Worm (Caenorhabditis elegans) whole organism, L3 larva: ENCODE data around the gene amx-3.

ENCODE experiments used
- R02D3.7 ChIP-seq: fragments of 150-350 bp; optimal IDR thresholded peaks from 2 replicates; lab custom pipeline; 2014; ENCODE audit warnings: missing biosample characterization, missing genetic modification characterization
- ZK546.5 ChIP-seq: sonication (generic microtip); optimal IDR thresholded peaks from 2 replicates; lab custom pipeline; 2017; ENCODE audit warnings: missing biosample characterization, missing genetic modification characterization
- aly-2 ChIP-seq: fragments of 150-350 bp; optimal IDR thresholded peaks from 2 replicates; lab custom pipeline; 2014; ENCODE audit warnings: missing biosample characterization, missing genetic modification characterization
- ama-1 ChIP-seq: fragments of 150-350 bp; optimal IDR thresholded peaks from 2 replicates; lab custom pipeline; 2018
- ceh-16 ChIP-seq: sonication (generic microtip); optimal IDR thresholded peaks from 2 replicates; lab custom pipeline; 2017; ENCODE audit warnings: missing biosample characterization, missing genetic modification characterization
- ceh-28 ChIP-seq: fragments of 150-350 bp; optimal IDR thresholded peaks from 2 replicates; lab custom pipeline; 2014; ENCODE audit warnings: missing biosample characterization, missing genetic modification reagents, missing genetic modification characterization
- ceh-82 ChIP-seq: fragments of 150-350 bp; optimal IDR thresholded peaks from 2 replicates; lab custom pipeline; 2014; ENCODE audit warnings: missing biosample characterization, missing genetic modification characterization
- daf-12 ChIP-seq: fragments of 150-350 bp; optimal IDR thresholded peaks from 2 replicates; lab custom pipeline; 2014; ENCODE audit warnings: missing biosample characterization, missing genetic modification reagents, missing genetic modification characterization
- egl-27 ChIP-seq: sonication (generic microtip); optimal IDR thresholded peaks from 4 replicates; lab custom pipeline; 2017; ENCODE audit warnings: missing biosample characterization, missing genetic modification reagents, missing genetic modification characterization
- egl-5 ChIP-seq: fragments of 150-350 bp; optimal IDR thresholded peaks from 2 replicates; lab custom pipeline; 2017; ENCODE audit warnings: missing biosample characterization, missing genetic modification reagents, missing genetic modification characterization, inconsistent platforms
- elt-1 ChIP-seq: fragments of 150-350 bp; optimal IDR thresholded peaks from 2 replicates; lab custom pipeline; 2014; ENCODE audit warnings: missing biosample characterization, missing genetic modification characterization
- elt-2 ChIP-seq: sonication (generic microtip); optimal IDR thresholded peaks from 2 replicates; lab custom pipeline; 2016; ENCODE audit warnings: missing genetic modification reagents, mild to moderate bottlenecking, missing genetic modification characterization, missing compliant biosample characterization
- elt-3 ChIP-seq, 3 experiments: fragments of 150-350 bp in 1 of 3; sonication (generic microtip) in 2 of 3; optimal IDR thresholded peaks; 2 replicates in 2 of 3; 4 replicates in 1 of 3; lab custom pipeline; 2014 to 2017; ENCODE audit warnings: missing biosample characterization in 3 of 3, missing genetic modification characterization in 3 of 3
- eor-1 ChIP-seq, 2 experiments: fragments of 150-350 bp; optimal IDR thresholded peaks; 2 replicates each; lab custom pipeline; 2014 to 2018; ENCODE audit warnings: missing biosample characterization in 2 of 2, missing genetic modification characterization in 2 of 2
- fkh-10 ChIP-seq: sonication (generic microtip); optimal IDR thresholded peaks from 2 replicates; lab custom pipeline; 2017; ENCODE audit warnings: missing biosample characterization, missing genetic modification reagents, missing genetic modification characterization
- fkh-2 ChIP-seq: fragments of 150-350 bp; optimal IDR thresholded peaks from 2 replicates; lab custom pipeline; 2014; ENCODE audit warnings: missing biosample characterization, missing genetic modification reagents, missing genetic modification characterization
- fos-1 ChIP-seq: fragments of 150-350 bp; optimal IDR thresholded peaks from 2 replicates; lab custom pipeline; 2014; ENCODE audit warnings: missing biosample characterization, missing genetic modification characterization
- hmg-11 ChIP-seq: sonication (generic microtip); optimal IDR thresholded peaks from 2 replicates; lab custom pipeline; 2016; ENCODE audit warnings: missing genetic modification characterization, missing compliant biosample characterization
- jun-1 ChIP-seq: fragments of 150-350 bp; optimal IDR thresholded peaks from 2 replicates; lab custom pipeline; 2014; ENCODE audit warnings: missing biosample characterization, missing genetic modification reagents, missing genetic modification characterization
- lin-15B ChIP-seq: fragments of 150-350 bp; optimal IDR thresholded peaks from 2 replicates; lab custom pipeline; 2014; ENCODE audit warnings: missing biosample characterization, missing genetic modification characterization
- lin-39 ChIP-seq: fragments of 150-350 bp; optimal IDR thresholded peaks from 2 replicates; lab custom pipeline; 2018; ENCODE audit warnings: missing biosample characterization, missing genetic modification reagents, missing genetic modification characterization
- lsy-12 ChIP-seq: sonication (generic microtip); optimal IDR thresholded peaks from 2 replicates; lab custom pipeline; 2016; ENCODE audit warnings: mild to moderate bottlenecking, missing genetic modification characterization, missing compliant biosample characterization
- nfya-1 ChIP-seq: sonication (generic microtip); optimal IDR thresholded peaks from 2 replicates; lab custom pipeline; 2017; ENCODE audit warnings: missing genetic modification characterization, mild to moderate bottlenecking, missing compliant biosample characterization, antibody characterized with exemption, moderate library complexity; ENCODE audit not compliant: insufficient read depth
- nhr-11 ChIP-seq: fragments of 150-350 bp; optimal IDR thresholded peaks from 2 replicates; lab custom pipeline; 2014; ENCODE audit warnings: missing biosample characterization, missing genetic modification characterization
- nhr-23 ChIP-seq: fragments of 150-350 bp; optimal IDR thresholded peaks from 2 replicates; lab custom pipeline; 2014; ENCODE audit warnings: missing biosample characterization, missing genetic modification reagents, missing genetic modification characterization
- nhr-237 ChIP-seq: fragments of 150-350 bp; optimal IDR thresholded peaks from 2 replicates; lab custom pipeline; 2014; ENCODE audit warnings: missing biosample characterization, missing genetic modification characterization
- nhr-25 ChIP-seq: sonication (generic microtip); optimal IDR thresholded peaks from 2 replicates; lab custom pipeline; 2017; ENCODE audit warnings: missing biosample characterization, missing genetic modification characterization
- nhr-28 ChIP-seq: fragments of 150-350 bp; optimal IDR thresholded peaks from 2 replicates; lab custom pipeline; 2014; ENCODE audit warnings: missing biosample characterization, missing genetic modification characterization
- nhr-43 ChIP-seq: sonication (generic microtip); optimal IDR thresholded peaks from 2 replicates; lab custom pipeline; 2016; ENCODE audit warnings: mild to moderate bottlenecking, missing genetic modification characterization, missing compliant biosample characterization; ENCODE audit not compliant: poor library complexity, severe bottlenecking
- nhr-67 ChIP-seq: fragments of 150-350 bp; optimal IDR thresholded peaks from 2 replicates; lab custom pipeline; 2014; ENCODE audit warnings: missing biosample characterization, missing genetic modification characterization
- nhr-76 ChIP-seq: fragments of 150-350 bp; sonication (generic microtip); optimal IDR thresholded peaks from 5 replicates; lab custom pipeline; 2014; ENCODE audit warnings: missing biosample characterization, missing genetic modification characterization
- pha-4 ChIP-seq: fragments of 150-350 bp; optimal IDR thresholded peaks from 2 replicates; lab custom pipeline; 2014; ENCODE audit warnings: missing biosample characterization, missing genetic modification reagents, missing genetic modification characterization
- sea-2 ChIP-seq: fragments of 150-350 bp; sonication (generic microtip); optimal IDR thresholded peaks from 4 replicates; lab custom pipeline; 2014; ENCODE audit warnings: missing biosample characterization, missing genetic modification reagents, missing genetic modification characterization
- skn-1 ChIP-seq: fragments of 150-350 bp; optimal IDR thresholded peaks from 2 replicates; lab custom pipeline; 2014; ENCODE audit warnings: missing biosample characterization, missing genetic modification characterization
- snpc-4 ChIP-seq: fragments of 150-350 bp; optimal IDR thresholded peaks from 2 replicates; lab custom pipeline; 2014; ENCODE audit warnings: missing biosample characterization, missing genetic modification characterization
- tbx-2 ChIP-seq: sonication (generic microtip); optimal IDR thresholded peaks from 2 replicates; lab custom pipeline; 2016; ENCODE audit warnings: mild to moderate bottlenecking, missing genetic modification characterization, missing compliant biosample characterization
- unc-39 ChIP-seq: sonication (generic microtip); optimal IDR thresholded peaks from 4 replicates; lab custom pipeline; 2017; ENCODE audit warnings: missing biosample characterization, missing genetic modification characterization
- unc-62 ChIP-seq: fragments of 150-350 bp; sonication (generic microtip); optimal IDR thresholded peaks from 4 replicates; lab custom pipeline; 2014; ENCODE audit warnings: missing biosample characterization, missing genetic modification reagents, missing genetic modification characterization
- ztf-11 ChIP-seq: fragments of 150-350 bp; optimal IDR thresholded peaks from 2 replicates; lab custom pipeline; 2014; ENCODE audit warnings: missing biosample characterization, missing genetic modification characterization
- ztf-4 ChIP-seq: fragments of 150-350 bp; optimal IDR thresholded peaks from 2 replicates; lab custom pipeline; 2014; ENCODE audit warnings: missing biosample characterization, missing genetic modification characterization

amx-3 gene

DNA sequence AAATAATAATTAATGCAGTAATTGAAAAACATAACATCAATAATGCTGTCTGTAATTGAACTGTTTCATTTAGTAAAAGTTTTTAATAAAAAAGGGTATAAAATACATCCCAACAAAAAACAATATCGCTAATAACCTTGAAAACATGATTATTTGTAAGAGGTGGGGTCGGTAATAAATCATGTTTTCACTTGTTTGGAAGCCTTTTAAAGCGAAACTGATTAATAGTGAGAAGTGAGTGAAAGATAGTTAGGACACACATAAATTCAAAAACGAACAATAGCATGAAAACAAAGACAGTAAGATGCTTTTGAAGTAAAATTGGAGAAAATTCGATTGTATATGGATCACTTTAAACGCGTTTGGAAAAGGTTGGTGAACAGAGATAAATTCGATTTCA is 42.4 kb downstream of the amx-3 start, which contains the start of gene try-4:
Gene try-4, minus strand, starts transcription at position 74 of the 400 bp plus-strand sequence.
- TF ChIP-seq nhr-25 (tag; lab: Kevin White, UChicago) (peak; percentile 55), nhr-23 (no peak)

DNA sequence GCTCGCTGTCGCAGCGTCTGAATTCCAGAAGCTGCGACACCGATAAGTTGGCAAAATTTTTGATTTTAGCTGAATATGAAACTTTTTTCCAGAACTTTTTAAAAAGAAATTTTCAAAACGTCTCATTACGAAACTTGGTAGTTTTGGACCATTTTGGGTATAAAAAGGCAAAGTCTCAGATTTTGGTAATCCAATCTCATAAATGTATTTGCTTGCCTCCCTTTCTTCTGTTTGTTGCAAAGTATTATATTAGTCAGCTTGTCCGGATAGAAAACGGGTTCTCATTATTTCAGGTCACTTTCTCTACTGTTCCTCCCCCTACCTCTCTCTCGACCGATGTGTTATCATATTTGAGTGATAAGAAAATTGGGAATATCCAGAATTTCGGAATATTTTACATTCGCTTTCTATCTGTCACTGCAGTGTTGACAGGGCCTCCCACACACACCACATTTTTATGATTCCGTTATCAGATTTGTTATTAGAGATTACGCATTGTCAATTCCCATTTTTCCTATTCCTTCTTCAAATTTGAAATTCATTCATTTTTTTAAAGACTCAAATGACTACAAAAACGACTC is 49.8 kb downstream of the amx-3 start, which contains the start of gene F31D4.5:
Gene F31D4.5, plus strand, starts transcription at position 491 of the 581 bp plus-strand sequence.
- TF ChIP-seq elt-2 (tag; lab: Kevin White, UChicago) = peak; percentile 44
- TF ChIP-seq nhr-237 (tag; lab: Kevin White, UChicago) = no peak

DNA sequence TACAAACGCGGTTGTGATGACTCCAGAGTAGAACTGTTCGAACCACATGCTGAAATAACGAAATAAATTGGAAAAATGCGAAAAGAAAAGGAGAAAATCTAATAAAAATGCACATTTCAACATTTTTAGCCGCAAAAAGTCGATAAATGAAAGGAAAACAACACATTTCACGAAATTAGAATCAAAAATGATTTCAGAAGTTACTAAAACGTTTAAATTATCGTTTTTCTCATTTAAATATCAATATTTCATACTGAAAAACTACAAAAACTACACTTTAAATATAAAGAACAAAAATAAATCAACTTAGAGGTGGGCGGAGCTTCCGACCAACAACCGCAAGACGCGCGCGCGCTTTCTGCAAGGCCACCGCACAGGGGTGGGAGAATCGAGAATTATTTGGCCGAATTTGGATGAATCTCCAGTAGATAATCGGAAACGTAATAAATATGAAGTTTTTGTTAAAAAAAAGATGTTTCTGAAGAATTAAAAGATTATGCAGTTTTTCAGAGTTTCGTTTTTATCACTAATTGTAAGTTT is 51.6 kb downstream of the amx-3 start, which contains the start of gene ndua-1:
Gene ndua-1, minus strand, starts transcription at position 51 of the 540 bp plus-strand sequence.
- TF ChIP-seq nhr-76 (no peak), jun-1 (no peak), unc-39 (no peak), ztf-4 (tag; lab: Kevin White, UChicago) (no peak), unc-62 (no peak), nhr-237 (tag; lab: Kevin White, UChicago) (no peak), nhr-11 (tag; lab: Kevin White, UChicago) (no peak), ceh-28 (tag; lab: Kevin White, UChicago) (no peak), nfya-1 (peak; percentile 59), lin-15B (tag; lab: Kevin White, UChicago) (no peak), fkh-10 (GFP tag; lab: Kevin White, UChicago) (no peak), ama-1 (lab: Kevin White, UChicago) (no peak), sea-2 (GFP tag; lab: Kevin White, UChicago) (no peak), nhr-28 (tag; lab: Kevin White, UChicago) (no peak), tbx-2 (tag; lab: Kevin White, UChicago) (no peak), ceh-16 (tag; lab: Kevin White, UChicago) (no peak), R02D3.7 (tag; lab: Kevin White, UChicago) (no peak), skn-1 (no peak), nhr-43 (tag; lab: Kevin White, UChicago) (peak; percentile 65), elt-1 (tag; lab: Kevin White, UChicago) (no peak), egl-27 (tag; lab: Kevin White, UChicago) (no peak), elt-2 (tag; lab: Kevin White, UChicago) (no peak), aly-2 (no peak), daf-12 (tag; lab: Kevin White, UChicago) (no peak), hmg-11 (tag; lab: Kevin White, UChicago) (peak; percentile 85), lin-39 (peak; percentile 13), nhr-23 (peak; percentile 52), eor-1 (tag; optimal IDR thresholded peaks at IDR 0.05; lab: Kevin White, UChicago) (no peak), ceh-82 (tag; lab: Kevin White, UChicago) (no peak), pha-4 (tag; lab: Kevin White, UChicago) (no peak), fos-1 (tag; lab: Kevin White, UChicago) (no peak), snpc-4 (peak; percentile 45), ztf-11 (no peak), fkh-2 (tag; lab: Kevin White, UChicago) (no peak), ZK546.5 (no peak), nhr-67 (no peak), elt-3 (tag; optimal IDR thresholded peaks at IDR 0.05; lab: Kevin White, UChicago) (no peak), lsy-12 (tag; lab: Kevin White, UChicago) (no peak)
- TF ChIP-seq, all 47 proteins: peak for 6

DNA sequence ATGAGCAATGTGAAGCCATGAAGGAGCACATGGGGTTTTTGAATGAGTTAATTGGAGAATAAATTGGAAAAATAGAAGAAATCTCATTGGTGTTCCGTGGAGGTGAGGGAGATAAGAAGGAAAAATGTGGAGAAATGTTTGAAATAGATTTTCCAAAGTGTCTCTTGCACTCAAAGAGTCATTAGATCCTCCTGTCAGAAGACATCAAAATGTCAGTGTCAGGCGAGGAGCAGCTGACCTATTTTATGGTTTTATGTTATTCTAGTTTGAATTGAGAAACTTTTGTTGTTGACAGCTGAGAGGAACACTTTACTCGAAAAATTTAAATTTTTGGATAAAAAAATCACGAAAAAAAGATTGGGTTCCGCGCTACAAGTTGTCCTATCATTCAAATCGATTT is 52.9 kb downstream of the amx-3 start, which contains the start of gene clec-264:
Gene clec-264, minus strand, starts transcription at position 122 of the 400 bp plus-strand sequence.
- TF ChIP-seq nhr-43 (tag; lab: Kevin White, UChicago) (no peak), egl-5 (tag; lab: Kevin White, UChicago) (peak; percentile 14), ceh-28 (tag; lab: Kevin White, UChicago) (no peak), ama-1 (lab: Kevin White, UChicago) (no peak), nhr-25 (tag; lab: Kevin White, UChicago) (no peak)
